Worm (Caenorhabditis elegans): ENCODE results near the gene col-41.

DNA sequence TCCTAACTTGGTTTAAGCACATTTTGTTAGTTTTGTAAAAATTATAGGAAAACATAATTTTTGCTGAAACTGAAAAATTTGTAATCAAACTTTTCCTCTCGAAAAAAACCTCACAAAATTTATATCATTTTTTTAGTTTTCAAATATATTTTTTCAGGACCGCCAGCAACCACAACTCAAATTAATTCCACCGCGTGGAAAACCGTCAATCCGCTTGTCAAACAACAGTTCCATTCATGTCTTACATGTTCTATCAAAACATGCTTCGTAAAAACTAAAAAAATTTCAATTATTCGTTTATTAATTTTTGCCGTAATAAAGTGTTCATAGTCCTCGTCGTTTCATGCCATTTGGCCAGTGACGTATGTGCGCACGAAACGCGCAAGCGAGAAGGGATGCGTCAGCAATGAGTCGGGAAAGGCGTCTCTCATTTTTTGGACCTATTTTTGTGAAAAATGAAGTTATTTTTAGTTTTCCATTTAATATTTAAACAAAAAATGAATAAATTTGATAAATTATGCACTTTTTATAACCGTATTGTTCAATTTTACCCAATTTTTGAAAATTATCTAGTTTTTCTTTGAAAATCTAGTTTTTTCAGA, 2.9 kb downstream of the col-41 start, which contains the start of gene ucr-2.2:
- no peak for TF ChIP-seq ztf-11 (tag; optimal IDR thresholded peaks at IDR 0.05)
- TF ChIP-seq mdl-1 (tag; optimal IDR thresholded peaks at IDR 0.05) = peak in 1 of 2 experiments; percentile 3
- no peak for TF ChIP-seq ama-1 (optimal IDR thresholded peaks at IDR 0.05)
- no peak for TF ChIP-seq nhr-237 (tag; optimal IDR thresholded peaks at IDR 0.05)
- peak; percentile 63 for TF ChIP-seq nhr-21 (tag; optimal IDR thresholded peaks at IDR 0.05)
- TF ChIP-seq nhr-77 (tag; optimal IDR thresholded peaks at IDR 0.05) = no peak
- no peak for TF ChIP-seq blmp-1 (tag; optimal IDR thresholded peaks at IDR 0.05; ENCODE audit: insufficient read depth)
- no peak for TF ChIP-seq peb-1 (tag; optimal IDR thresholded peaks at IDR 0.05)

Measured in whole organism, L2 larva.